Worm (Caenorhabditis elegans) whole organism, L4 larva: ENCODE results near the gene PDB1.1.

Experiments used
- aly-2 ChIP-seq: sonication (generic microtip); optimal IDR thresholded peaks from 2 replicates; lab custom pipeline; 2018; ENCODE audit warnings: missing biosample characterization, missing genetic modification characterization
- mes-2 ChIP-seq: sonication (generic microtip); optimal IDR thresholded peaks from 2 replicates; lab custom pipeline; 2016; ENCODE audit warnings: missing genotype, mild to moderate bottlenecking, missing genetic modification characterization, missing compliant biosample characterization; ENCODE audit not compliant: poor library complexity, severe bottlenecking
- pha-4 ChIP-seq, 2 experiments: fragments of 150-350 bp in 1 of 2; fragments of 200-800 bp in 1 of 2; sonication (Bioruptor generic) in 1 of 2; IDR thresholded peaks in 1 of 2; optimal IDR thresholded peaks in 1 of 2; 2 replicates each; pipeline versions ENCODE4 v1.3.6 to Lab custom; 2014 to 2022; ENCODE audit warnings: missing genetic modification characterization in 2 of 2, missing genetic modification reagents in 2 of 2, missing biosample characterization in 1 of 2, missing compliant biosample characterization in 1 of 2
- unc-62 ChIP-seq, 3 experiments: fragments of 150-350 bp in 1 of 3; sonication (generic microtip); optimal IDR thresholded peaks in 2 of 3; peaks in 1 of 3; 1 replicate in 1 of 3; 2 replicates in 2 of 3; lab custom pipeline; 2014 to 2017; ENCODE audit warnings: missing biosample characterization in 3 of 3, missing genetic modification characterization in 3 of 3, missing genetic modification reagents in 3 of 3, missing genotype in 1 of 3

DNA sequence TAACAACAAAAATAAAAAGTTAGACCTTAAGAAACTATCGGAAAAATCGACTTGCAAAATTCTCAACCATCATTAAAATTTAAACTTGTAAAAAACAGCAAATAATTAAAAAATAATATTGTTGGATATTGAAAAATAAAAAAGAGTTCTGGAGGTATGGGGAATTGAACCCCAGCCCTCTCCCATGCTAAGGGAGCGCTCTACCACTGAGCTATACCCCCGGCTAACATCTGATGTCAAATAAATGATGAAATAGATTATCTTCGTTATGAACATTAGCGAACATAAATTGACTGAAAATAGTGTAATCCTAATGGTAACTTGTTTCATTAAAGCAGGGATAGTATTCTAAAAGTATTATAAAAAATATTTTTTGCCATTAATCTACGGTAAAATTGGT lies 51.7 kb downstream of the PDB1.1 start:
- TF ChIP-seq mes-2 (tag; lab: Kevin White, UChicago) (peak; percentile 42), aly-2 (no peak), unc-62 (GFP tag; optimal IDR thresholded peaks at IDR 0.05 in 1 of 2; lab: Kevin White, UChicago) (no peak), unc-62 (tag; optimal IDR thresholded peaks at IDR 0.05; lab: Kevin White, UChicago) (no peak), pha-4 (GFP tag; IDR thresholded peaks at IDR 0.05; lab: Robert Waterston, UW) (no peak), pha-4 (tag; optimal IDR thresholded peaks at IDR 0.05; lab: Kevin White, UChicago) (no peak)
